Worm (Caenorhabditis elegans) whole organism, young adult: ENCODE data around the gene vps-33.1.

Experiments used
- B0019.2 ChIP-seq: fragments of 200-800 bp; sonication (Bioruptor generic); conservative IDR thresholded peaks from 2 replicates; pipeline ENCODE4 v1.3.6; 2022; ENCODE audit warnings: missing genetic modification reagents, missing genetic modification characterization, missing compliant biosample characterization
- C06A6.2 ChIP-seq: fragments of 200-800 bp; sonication (Bioruptor generic); conservative IDR thresholded peaks from 2 replicates; pipeline ENCODE4 v1.3.6; 2022; ENCODE audit warnings: missing genetic modification characterization, missing compliant biosample characterization
- F22D6.2 ChIP-seq: sonication (generic microtip); optimal IDR thresholded peaks from 2 replicates; lab custom pipeline; 2016; ENCODE audit warnings: mild to moderate bottlenecking, missing genetic modification characterization, missing compliant biosample characterization
- F23B12.7 ChIP-seq: sonication (generic microtip); optimal IDR thresholded peaks from 2 replicates; lab custom pipeline; 2017; ENCODE audit warnings: missing genetic modification characterization, mild to moderate bottlenecking, missing compliant biosample characterization, antibody characterized with exemption, moderate library complexity; ENCODE audit not compliant: insufficient read depth
- F52B5.7 ChIP-seq: sonication (generic microtip); optimal IDR thresholded peaks from 2 replicates; lab custom pipeline; 2016; ENCODE audit warnings: mild to moderate bottlenecking, missing genetic modification characterization, missing compliant biosample characterization
- Y53F4B.3 ChIP-seq: fragments of 200-800 bp; sonication (Bioruptor generic); IDR thresholded peaks from 2 replicates; pipeline ENCODE4 v1.3.6; 2022; ENCODE audit warnings: missing genetic modification reagents, missing genetic modification characterization, missing compliant biosample characterization
- Y95B8A.8 ChIP-seq: fragments of 200-800 bp; sonication (Bioruptor generic); IDR thresholded peaks from 2 replicates; pipeline ENCODE4 v1.3.6; 2022; ENCODE audit warnings: missing genetic modification reagents, missing genetic modification characterization, missing compliant biosample characterization
- ama-1 ChIP-seq, 3 experiments: fragments of 150-350 bp in 1 of 3; sonication (generic microtip) in 2 of 3; optimal IDR thresholded peaks; 2 replicates each; lab custom pipeline; 2014 to 2018; ENCODE audit warnings: missing biosample characterization in 2 of 3, missing genetic modification characterization in 2 of 3, missing genetic modification reagents in 2 of 3
- atf-7 ChIP-seq: sonication (generic microtip); optimal IDR thresholded peaks from 2 replicates; lab custom pipeline; 2017; ENCODE audit warnings: mild to moderate bottlenecking, missing genetic modification characterization, missing compliant biosample characterization
- attf-3 ChIP-seq: fragments of 200-800 bp; sonication (Bioruptor generic); conservative IDR thresholded peaks from 2 replicates; pipeline ENCODE4 v1.3.6; 2022; ENCODE audit warnings: missing genetic modification reagents, missing genetic modification characterization, missing compliant biosample characterization
- attf-6 ChIP-seq: fragments of 200-800 bp; sonication (Bioruptor generic); IDR thresholded peaks from 2 replicates; pipeline ENCODE4 v1.3.6; 2022; ENCODE audit warnings: missing genetic modification reagents, missing genetic modification characterization, missing compliant biosample characterization
- bed-2 ChIP-seq: fragments of 200-800 bp; sonication (Bioruptor generic); IDR thresholded peaks from 2 replicates; pipeline ENCODE4 v1.3.6; 2022; ENCODE audit warnings: missing genetic modification reagents, missing genetic modification characterization, missing compliant biosample characterization
- ccch-3 ChIP-seq: fragments of 200-800 bp; sonication (Bioruptor generic); optimal IDR thresholded peaks from 2 replicates; lab custom pipeline; 2018; ENCODE audit warnings: mild to moderate bottlenecking, missing genetic modification characterization, missing compliant biosample characterization
- ceh-27 ChIP-seq: fragments of 200-800 bp; sonication (Bioruptor generic); optimal IDR thresholded peaks from 2 replicates; lab custom pipeline; 2018; ENCODE audit warnings: mild to moderate bottlenecking, missing genetic modification characterization, moderate library complexity, missing compliant biosample characterization
- chd-7 ChIP-seq: sonication (generic microtip); optimal IDR thresholded peaks from 2 replicates; lab custom pipeline; 2016; ENCODE audit warnings: mild to moderate bottlenecking, missing genetic modification characterization, moderate library complexity, missing compliant biosample characterization
- die-1 ChIP-seq: sonication (generic microtip); optimal IDR thresholded peaks from 2 replicates; lab custom pipeline; 2016; ENCODE audit warnings: missing genotype, mild to moderate bottlenecking, missing genetic modification characterization, missing compliant biosample characterization
- egl-18 ChIP-seq: fragments of 200-800 bp; sonication (Bioruptor generic); IDR thresholded peaks from 2 replicates; pipeline ENCODE4 v1.3.6; 2022; ENCODE audit warnings: missing genetic modification reagents, missing genetic modification characterization, missing compliant biosample characterization
- fkh-3 ChIP-seq: sonication (generic microtip); optimal IDR thresholded peaks from 2 replicates; lab custom pipeline; 2016; ENCODE audit warnings: mild to moderate bottlenecking, missing genetic modification characterization, missing compliant biosample characterization
- him-1 ChIP-seq: sonication (generic microtip); optimal IDR thresholded peaks from 2 replicates; lab custom pipeline; 2016; ENCODE audit warnings: missing genotype, missing genetic modification reagents, missing genetic modification characterization, missing compliant biosample characterization
- hmg-1.2 ChIP-seq: fragments of 200-800 bp; sonication (Bioruptor generic); IDR thresholded peaks from 2 replicates; pipeline ENCODE4 v1.3.6; 2022; ENCODE audit warnings: missing genetic modification reagents, missing genetic modification characterization, missing compliant biosample characterization
- hrde-1 ChIP-seq: sonication (generic microtip); optimal IDR thresholded peaks from 2 replicates; lab custom pipeline; 2016; ENCODE audit warnings: missing genetic modification characterization, mild to moderate bottlenecking, missing compliant biosample characterization, moderate library complexity, missing genotype, missing genetic modification reagents, borderline replicate concordance
- hsf-1 ChIP-seq: fragments of 200-800 bp; sonication (Bioruptor generic); IDR thresholded peaks from 2 replicates; pipeline ENCODE4 v1.3.6; 2022; ENCODE audit warnings: missing genetic modification reagents, missing genetic modification characterization, missing compliant biosample characterization
- let-526 ChIP-seq: fragments of 200-800 bp; sonication (Bioruptor generic); IDR thresholded peaks from 2 replicates; pipeline ENCODE4 v1.3.6; 2022; ENCODE audit warnings: missing genetic modification reagents, missing genetic modification characterization, missing compliant biosample characterization
- lin-35 ChIP-seq, 3 experiments: fragments of 150-350 bp in 2 of 3; sonication (generic microtip) in 1 of 3; optimal IDR thresholded peaks; 2 replicates each; lab custom pipeline; 2014 to 2018; ENCODE audit warnings: missing biosample characterization in 3 of 3, missing genetic modification characterization in 3 of 3, missing genetic modification reagents in 3 of 3
- lsy-27 ChIP-seq: sonication (generic microtip); optimal IDR thresholded peaks from 2 replicates; lab custom pipeline; 2017; ENCODE audit warnings: missing genetic modification characterization, mild to moderate bottlenecking, missing compliant biosample characterization, antibody characterized with exemption, missing genotype, borderline replicate concordance; ENCODE audit not compliant: insufficient read depth
- madf-10 ChIP-seq: sonication (generic microtip); optimal IDR thresholded peaks from 2 replicates; lab custom pipeline; 2016; ENCODE audit warnings: mild to moderate bottlenecking, missing genetic modification characterization, missing compliant biosample characterization
- madf-6 ChIP-seq: fragments of 200-800 bp; sonication (Bioruptor generic); IDR thresholded peaks from 2 replicates; pipeline ENCODE4 v1.3.6; 2022; ENCODE audit warnings: missing genetic modification reagents, missing genetic modification characterization, missing compliant biosample characterization
- madf-8 ChIP-seq: fragments of 200-800 bp; sonication (Bioruptor generic); conservative IDR thresholded peaks from 2 replicates; pipeline ENCODE4 v1.3.6; 2022; ENCODE audit warnings: missing genetic modification reagents, missing genetic modification characterization, missing compliant biosample characterization
- mcd-1 ChIP-seq: fragments of 200-800 bp; sonication (Bioruptor generic); IDR thresholded peaks from 2 replicates; pipeline ENCODE4 v1.3.6; 2022; ENCODE audit warnings: missing genetic modification reagents, missing genetic modification characterization, missing compliant biosample characterization
- mel-28 ChIP-seq: sonication (generic microtip); optimal IDR thresholded peaks from 2 replicates; lab custom pipeline; 2016; ENCODE audit warnings: borderline replicate concordance, mild to moderate bottlenecking, missing genetic modification characterization, missing compliant biosample characterization
- mes-4 ChIP-seq: sonication (generic microtip); optimal IDR thresholded peaks from 2 replicates; lab custom pipeline; 2016; ENCODE audit warnings: missing genotype, missing genetic modification characterization, missing compliant biosample characterization
- nfya-1 ChIP-seq: sonication (generic microtip); optimal IDR thresholded peaks from 2 replicates; lab custom pipeline; 2017; ENCODE audit warnings: antibody characterized with exemption, missing compliant biosample characterization, missing genetic modification characterization, borderline replicate concordance; ENCODE audit not compliant: insufficient read depth
- nhr-80 ChIP-seq: sonication (generic microtip); optimal IDR thresholded peaks from 2 replicates; lab custom pipeline; 2016; ENCODE audit warnings: missing genetic modification characterization, missing compliant biosample characterization
- pbrm-1 ChIP-seq: fragments of 200-800 bp; sonication (Bioruptor generic); IDR thresholded peaks from 2 replicates; pipeline ENCODE4 v1.3.6; 2022; ENCODE audit warnings: missing genetic modification reagents, missing genetic modification characterization, missing compliant biosample characterization
- sdz-38 ChIP-seq: sonication (generic microtip); optimal IDR thresholded peaks from 2 replicates; lab custom pipeline; 2016; ENCODE audit warnings: missing genotype, missing genetic modification characterization, missing compliant biosample characterization
- sea-2 ChIP-seq: fragments of 200-800 bp; sonication (Bioruptor generic); IDR thresholded peaks from 2 replicates; pipeline ENCODE4 v1.3.6; 2022; ENCODE audit warnings: missing genetic modification characterization, missing compliant biosample characterization
- snpc-3.4 ChIP-seq: sonication (generic microtip); optimal IDR thresholded peaks from 2 replicates; lab custom pipeline; 2017; ENCODE audit warnings: missing genetic modification characterization, mild to moderate bottlenecking, missing compliant biosample characterization, antibody characterized with exemption, moderate library complexity, missing genotype, missing genetic modification reagents
- somi-1 ChIP-seq: fragments of 200-800 bp; sonication (Bioruptor generic); optimal IDR thresholded peaks from 2 replicates; lab custom pipeline; 2018; ENCODE audit warnings: mild to moderate bottlenecking, missing genetic modification characterization, missing compliant biosample characterization
- sptf-2 ChIP-seq: fragments of 200-800 bp; sonication (Bioruptor generic); optimal IDR thresholded peaks from 2 replicates; lab custom pipeline; 2018; ENCODE audit warnings: mild to moderate bottlenecking, missing genetic modification characterization, missing compliant biosample characterization
- tbp1 ChIP-seq: fragments of 200-800 bp; sonication (Bioruptor generic); optimal IDR thresholded peaks from 2 replicates; lab custom pipeline; 2018; ENCODE audit warnings: mild to moderate bottlenecking, missing genetic modification characterization, missing compliant biosample characterization
- tbx-9 ChIP-seq: sonication (generic microtip); optimal IDR thresholded peaks from 2 replicates; lab custom pipeline; 2016; ENCODE audit warnings: borderline replicate concordance, missing genetic modification characterization, inconsistent platforms, missing compliant biosample characterization
- tlf-1 ChIP-seq: fragments of 200-800 bp; sonication (Bioruptor generic); optimal IDR thresholded peaks from 2 replicates; lab custom pipeline; 2018; ENCODE audit warnings: mild to moderate bottlenecking, missing genetic modification characterization, missing compliant biosample characterization
- ztf-26 ChIP-seq: sonication (generic microtip); optimal IDR thresholded peaks from 2 replicates; lab custom pipeline; 2017; ENCODE audit warnings: missing genetic modification characterization, missing compliant biosample characterization

Gene vps-33.1

DNA sequence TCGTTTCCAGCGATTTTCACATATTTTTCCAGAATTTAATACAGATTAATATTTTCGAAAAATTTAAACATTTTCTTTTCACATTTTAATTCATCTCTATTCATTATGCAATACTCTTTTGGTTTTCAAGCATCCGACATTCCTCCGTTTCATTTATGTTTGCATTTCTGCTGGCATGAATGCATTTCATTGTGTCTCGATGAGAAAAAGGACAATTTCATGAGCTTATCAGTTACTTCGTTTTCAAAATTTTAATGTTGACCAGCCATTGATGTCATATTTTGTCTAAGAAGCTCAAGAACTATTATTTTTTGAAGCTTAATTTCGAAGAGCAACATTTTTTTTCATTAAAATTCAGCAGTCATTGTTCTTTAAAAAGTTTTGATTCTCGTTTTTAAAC, 17.9 kb downstream of the vps-33.1 start:
- TF ChIP-seq atf-7 (tag; lab: Kevin White, UChicago) (no peak), attf-6 (GFP tag; lab: Robert Waterston, UW) (no peak), Y53F4B.3 (GFP tag; lab: Robert Waterston, UW) (no peak), tlf-1 (no peak), tbx-9 (no peak), madf-6 (GFP tag; lab: Robert Waterston, UW) (0 out of 2 replicates have a peak, but pooled peaks have one; percentile 11), nhr-80 (tag; lab: Kevin White, UChicago) (peak; percentile 30), hrde-1 (tag; lab: Kevin White, UChicago) (no peak)
- TF ChIP-seq, all 124 proteins: peak for 2

- no peak for TF ChIP-seq madf-8
- TF ChIP-seq F23B12.7, result no peak
- TF ChIP-seq lsy-27 (tag; lab: Kevin White, UChicago), result no peak
- no peak for TF ChIP-seq Y95B8A.8 (GFP tag; lab: Robert Waterston, UW)
- TF ChIP-seq ztf-26 (tag; lab: Kevin White, UChicago), result no peak
- no peak for TF ChIP-seq F52B5.7 (tag; lab: Kevin White, UChicago)
- no peak for TF ChIP-seq him-1 (tag; lab: Kevin White, UChicago)
- TF ChIP-seq ama-1 (optimal IDR thresholded peaks at IDR 0.05; lab: Kevin White, UChicago), result no peak
- no peak for TF ChIP-seq ama-1 (GFP tag; optimal IDR thresholded peaks at IDR 0.05; lab: Kevin White, UChicago)
- TF ChIP-seq sea-2, result no peak
Measured at ce11 chrIII:8719105-8719504, 18.4 kb downstream of the vps-33.1 start.

- TF ChIP-seq hmg-1.2 (no peak), mes-4 (tag; lab: Kevin White, UChicago) (no peak), mcd-1 (no peak), madf-8 (no peak), ccch-3 (no peak), bed-2 (GFP tag; lab: Robert Waterston, UW) (no peak), ztf-26 (tag; lab: Kevin White, UChicago) (no peak), let-526 (GFP tag; lab: Robert Waterston, UW) (no peak), sdz-38 (no peak), nhr-80 (tag; lab: Kevin White, UChicago) (no peak), pbrm-1 (GFP tag; lab: Robert Waterston, UW) (no peak), tbp1 (GFP tag; lab: Kevin White, UChicago) (no peak), ceh-27 (GFP tag; lab: Kevin White, UChicago) (no peak), C06A6.2 (GFP tag; lab: Robert Waterston, UW) (no peak), somi-1 (GFP tag; lab: Kevin White, UChicago) (no peak), sptf-2 (GFP tag; lab: Kevin White, UChicago) (no peak), madf-10 (tag; lab: Kevin White, UChicago) (no peak)
Measured at ce11 chrIII:8719769-8720252, 19.1 kb downstream of the vps-33.1 start, which contains the start of gene hipr-1. TSS of gene hipr-1 (plus strand) at chrIII:8720202.

DNA sequence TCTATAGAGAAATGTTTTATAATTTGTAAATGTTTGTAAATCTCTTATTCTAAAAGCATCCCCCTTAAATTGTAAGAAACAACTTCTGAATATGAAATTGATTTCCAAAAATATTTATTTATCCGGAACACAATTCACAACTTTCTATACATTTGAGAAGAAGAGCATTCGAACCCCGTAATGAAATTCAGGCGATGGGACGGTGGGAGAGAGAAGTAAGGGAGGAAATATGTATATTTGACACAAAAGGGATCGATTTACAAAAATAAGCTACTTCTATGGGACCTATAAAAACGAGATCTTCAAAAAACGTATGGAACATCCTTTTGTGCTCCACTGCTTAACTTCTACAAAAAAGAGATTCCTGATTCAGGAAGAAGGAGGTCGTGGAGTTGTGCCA, 24.5 kb downstream of the vps-33.1 start:
- no peak for TF ChIP-seq B0019.2 (GFP tag; lab: Robert Waterston, UW)
- no peak for TF ChIP-seq nfya-1 (tag; lab: Kevin White, UChicago)
- no peak for TF ChIP-seq fkh-3 (tag; lab: Kevin White, UChicago)
- no peak for TF ChIP-seq attf-3 (GFP tag; lab: Robert Waterston, UW)
- no peak for TF ChIP-seq lin-35 (GFP tag; optimal IDR thresholded peaks at IDR 0.05; lab: Kevin White, UChicago)
- no peak for TF ChIP-seq F22D6.2 (tag; lab: Kevin White, UChicago)
- no peak for TF ChIP-seq chd-7 (tag; lab: Kevin White, UChicago)
- TF ChIP-seq hsf-1, result 0 out of 2 replicates have a peak, but pooled peaks have one; percentile 31
- no peak for TF ChIP-seq egl-18 (GFP tag; lab: Robert Waterston, UW)
- no peak for TF ChIP-seq mel-28 (tag; lab: Kevin White, UChicago)
- no peak for TF ChIP-seq sea-2
- TF ChIP-seq somi-1 (GFP tag; lab: Kevin White, UChicago), result no peak
- no peak for TF ChIP-seq ama-1 (optimal IDR thresholded peaks at IDR 0.05; lab: Kevin White, UChicago)
- no peak for TF ChIP-seq ama-1 (GFP tag; optimal IDR thresholded peaks at IDR 0.05; lab: Kevin White, UChicago)
- peak; percentile 20 for TF ChIP-seq snpc-3.4 (tag; lab: Kevin White, UChicago)
- no peak for TF ChIP-seq madf-6 (GFP tag; lab: Robert Waterston, UW)
- no peak for TF ChIP-seq tlf-1
- no peak for TF ChIP-seq sdz-38
- no peak for TF ChIP-seq die-1 (tag; lab: Kevin White, UChicago)
